Fruit fly (Drosophila melanogaster) whole organism, embryonic: ENCODE results near the gene Shc.

ENCODE experiments used
- Abd-B ChIP-seq: fragments of 200-800 bp; sonication (Bioruptor generic); optimal IDR thresholded peaks from 2 replicates; lab custom pipeline; 2018; ENCODE audit warnings: missing biosample characterization, mild to moderate bottlenecking, missing genetic modification characterization, moderate library complexity
- Aef1 ChIP-seq: fragments of 200-800 bp; sonication (Bioruptor generic); IDR thresholded peaks from 3 replicates; pipeline ENCODE4 v1.3.6; 2022; ENCODE audit warnings: missing biosample characterization, missing genetic modification characterization
- Awh ChIP-seq: fragments of 200-800 bp; sonication (Bioruptor generic); IDR thresholded peaks from 2 replicates; pipeline ENCODE4, ENCODE4 v1.3.6; 2022; ENCODE audit warnings: missing biosample characterization, missing genetic modification characterization
- Bteb2 ChIP-seq: fragments of 200-800 bp; sonication (Bioruptor generic); optimal IDR thresholded peaks from 2 replicates; lab custom pipeline; 2016; ENCODE audit warnings: missing biosample characterization, missing genetic modification characterization
- CG10209 ChIP-seq: fragments of 200-800 bp; sonication (Bioruptor generic); optimal IDR thresholded peaks from 3 replicates; lab custom pipeline; 2017; ENCODE audit warnings: missing biosample characterization, mild to moderate bottlenecking, missing genetic modification characterization, missing genetic modification reagents
- CG10321 ChIP-seq: fragments of 200-800 bp; sonication (Bioruptor generic); IDR thresholded peaks from 2 replicates; pipeline ENCODE4 v1.3.6; 2022; ENCODE audit warnings: missing biosample characterization, missing genetic modification characterization
- CG11504 ChIP-seq: fragments of 200-800 bp; sonication (Bioruptor generic); optimal IDR thresholded peaks from 3 replicates; lab custom pipeline; 2019; ENCODE audit warnings: missing biosample characterization, mild to moderate bottlenecking, missing genetic modification characterization, moderate library complexity
- CG11723 ChIP-seq: fragments of 200-800 bp; sonication (Bioruptor generic); optimal IDR thresholded peaks from 2 replicates; lab custom pipeline; 2017; ENCODE audit warnings: missing biosample characterization, mild to moderate bottlenecking, missing genetic modification characterization
- CG12071 ChIP-seq: fragments of 200-800 bp; sonication (Bioruptor generic); optimal IDR thresholded peaks from 3 replicates; lab custom pipeline; 2018; ENCODE audit warnings: missing biosample characterization, mild to moderate bottlenecking, missing genetic modification characterization
- CG12391 ChIP-seq: fragments of 200-800 bp; sonication (Bioruptor generic); optimal IDR thresholded peaks from 3 replicates; lab custom pipeline; 2018; ENCODE audit warnings: missing biosample characterization, mild to moderate bottlenecking, missing genetic modification characterization, moderate library complexity
- CG12942 ChIP-seq: fragments of 200-800 bp; sonication (Bioruptor generic); optimal IDR thresholded peaks from 3 replicates; lab custom pipeline; 2016; ENCODE audit warnings: missing biosample characterization, missing genetic modification characterization
- CG13424 ChIP-seq: fragments of 200-800 bp; sonication (Bioruptor generic); optimal IDR thresholded peaks from 2 replicates; lab custom pipeline; 2019; ENCODE audit warnings: missing biosample characterization, mild to moderate bottlenecking, missing genetic modification characterization, moderate library complexity
- CG14667 ChIP-seq: fragments of 200-800 bp; sonication (Bioruptor generic); IDR thresholded peaks from 2 replicates; pipeline ENCODE4 v1.3.6; 2022; ENCODE audit warnings: missing biosample characterization, missing genetic modification characterization
- CG1529 ChIP-seq: fragments of 200-800 bp; sonication (Bioruptor generic); optimal IDR thresholded peaks from 3 replicates; lab custom pipeline; 2018; ENCODE audit warnings: missing biosample characterization, missing genetic modification characterization
- CG16863 ChIP-seq: fragments of 200-800 bp; sonication (Bioruptor generic); optimal IDR thresholded peaks from 3 replicates; lab custom pipeline; 2016; ENCODE audit warnings: missing biosample characterization, missing genetic modification characterization
- CG17186 ChIP-seq: fragments of 200-800 bp; sonication (Bioruptor generic); optimal IDR thresholded peaks from 3 replicates; lab custom pipeline; 2017; ENCODE audit warnings: missing biosample characterization, missing genetic modification reagents, missing genetic modification characterization
- CG17361 ChIP-seq: fragments of 200-800 bp; sonication (Bioruptor generic); IDR thresholded peaks from 3 replicates; pipeline ENCODE4 v1.3.6; 2022; ENCODE audit warnings: missing biosample characterization, missing genetic modification characterization
- CG30403 ChIP-seq: fragments of 200-800 bp; sonication (Bioruptor generic); optimal IDR thresholded peaks from 3 replicates; lab custom pipeline; 2016; ENCODE audit warnings: missing biosample characterization, missing genetic modification characterization
- CG3163 ChIP-seq: fragments of 200-800 bp; sonication (Bioruptor generic); optimal IDR thresholded peaks from 3 replicates; lab custom pipeline; 2016; ENCODE audit warnings: missing biosample characterization, missing genetic modification characterization
- CG32767 ChIP-seq: fragments of 200-800 bp; sonication (Bioruptor generic); IDR thresholded peaks from 2 replicates; pipeline ENCODE4 v1.3.6; 2022; ENCODE audit warnings: missing biosample characterization, missing genetic modification characterization
- CG7271 ChIP-seq: fragments of 200-800 bp; sonication (Bioruptor generic); optimal IDR thresholded peaks from 2 replicates; lab custom pipeline; 2018; ENCODE audit warnings: missing biosample characterization, mild to moderate bottlenecking, missing genetic modification characterization, moderate library complexity
- CG8765 ChIP-seq: fragments of 200-800 bp; sonication (Bioruptor generic); IDR thresholded peaks from 2 replicates; pipeline ENCODE4 v1.3.6; 2022; ENCODE audit warnings: missing biosample characterization, missing genetic modification characterization
- Camta ChIP-seq: fragments of 200-800 bp; sonication (Bioruptor generic); optimal IDR thresholded peaks from 2 replicates; lab custom pipeline; 2016; ENCODE audit warnings: missing biosample characterization, missing genetic modification characterization
- Dad ChIP-seq: fragments of 200-800 bp; sonication (Bioruptor generic); optimal IDR thresholded peaks from 3 replicates; lab custom pipeline; 2016; ENCODE audit warnings: missing biosample characterization, missing genetic modification characterization
- Doc3 ChIP-seq: fragments of 200-800 bp; sonication (Bioruptor generic); IDR thresholded peaks from 3 replicates; pipeline ENCODE4 v1.3.6; 2022; ENCODE audit warnings: missing biosample characterization, missing genetic modification characterization; ENCODE audit not compliant: partially characterized antibody
- Fer1 ChIP-seq: fragments of 200-800 bp; sonication (Bioruptor generic); optimal IDR thresholded peaks from 2 replicates; lab custom pipeline; 2017; ENCODE audit warnings: missing biosample characterization, mild to moderate bottlenecking, missing genetic modification characterization
- Gsc ChIP-seq: fragments of 200-800 bp; sonication (Bioruptor generic); IDR thresholded peaks from 2 replicates; pipeline ENCODE4 v1.3.6; 2022; ENCODE audit warnings: missing biosample characterization, missing genetic modification characterization
- HHEX ChIP-seq: fragments of 200-800 bp; sonication (Bioruptor generic); optimal IDR thresholded peaks from 3 replicates; lab custom pipeline; 2017; ENCODE audit warnings: missing biosample characterization, mild to moderate bottlenecking, missing genetic modification characterization, missing genetic modification reagents
- Jarid2 ChIP-seq: fragments of 200-800 bp; sonication (Bioruptor generic); optimal IDR thresholded peaks from 3 replicates; lab custom pipeline; 2017; ENCODE audit warnings: mild to moderate bottlenecking, missing biosample characterization, missing genetic modification reagents, missing genetic modification characterization
- Med ChIP-seq: fragments of 200-800 bp; sonication (Bioruptor generic); peaks from one replicate; lab custom pipeline; 2016; ENCODE audit warnings: missing biosample characterization, missing genetic modification characterization, mild to moderate bottlenecking, inconsistent platforms, moderate library complexity
- NC2β ChIP-seq: fragments of 200-800 bp; sonication (Bioruptor generic); optimal IDR thresholded peaks from 2 replicates; lab custom pipeline; 2016; ENCODE audit warnings: missing biosample characterization, missing genetic modification characterization
- TFAM ChIP-seq: fragments of 200-800 bp; sonication (Bioruptor generic); optimal IDR thresholded peaks from 2 replicates; lab custom pipeline; 2017; ENCODE audit warnings: missing biosample characterization, missing genetic modification characterization, inconsistent platforms
- bigmax ChIP-seq: fragments of 200-800 bp; sonication (Bioruptor generic); optimal IDR thresholded peaks from 2 replicates; lab custom pipeline; 2018; ENCODE audit warnings: missing biosample characterization, mild to moderate bottlenecking, missing genetic modification characterization
- cato ChIP-seq: fragments of 200-800 bp; sonication (Bioruptor generic); optimal IDR thresholded peaks from 2 replicates; lab custom pipeline; 2016; ENCODE audit warnings: missing biosample characterization, missing genetic modification characterization, borderline replicate concordance
- cwo ChIP-seq: fragments of 200-800 bp; sonication (Bioruptor generic); optimal IDR thresholded peaks from 3 replicates; lab custom pipeline; 2017; ENCODE audit warnings: missing biosample characterization, missing genetic modification characterization, mild to moderate bottlenecking, moderate library complexity, missing genetic modification reagents
- da ChIP-seq: fragments of 200-800 bp; sonication (Bioruptor generic); optimal IDR thresholded peaks from 2 replicates; lab custom pipeline; 2016; ENCODE audit warnings: missing biosample characterization, missing genetic modification characterization
- dan ChIP-seq: fragments of 200-800 bp; sonication (Bioruptor generic); IDR thresholded peaks from 2 replicates; pipeline ENCODE4 v1.3.6; 2022; ENCODE audit warnings: missing biosample characterization, missing genetic modification characterization
- fd3F ChIP-seq: fragments of 200-800 bp; sonication (Bioruptor generic); optimal IDR thresholded peaks from 2 replicates; lab custom pipeline; 2018; ENCODE audit warnings: missing biosample characterization, mild to moderate bottlenecking, missing genetic modification characterization, moderate library complexity
- gcm2 ChIP-seq: fragments of 200-800 bp; sonication (Bioruptor generic); optimal IDR thresholded peaks from 2 replicates; lab custom pipeline; 2016; ENCODE audit warnings: missing biosample characterization, missing genetic modification characterization
- gem ChIP-seq: fragments of 200-800 bp; sonication (Bioruptor generic); optimal IDR thresholded peaks from 2 replicates; lab custom pipeline; 2019; ENCODE audit warnings: missing biosample characterization, mild to moderate bottlenecking, missing genetic modification characterization, moderate library complexity
- ham ChIP-seq: fragments of 200-800 bp; sonication (Bioruptor generic); IDR thresholded peaks from 2 replicates; pipeline ENCODE4 v1.3.6; 2022; ENCODE audit warnings: missing biosample characterization, missing genetic modification characterization
- jing ChIP-seq: fragments of 200-800 bp; sonication (Bioruptor generic); optimal IDR thresholded peaks from 2 replicates; lab custom pipeline; 2018; ENCODE audit warnings: missing biosample characterization, mild to moderate bottlenecking, missing genetic modification characterization
- onecut ChIP-seq: fragments of 200-800 bp; sonication (Bioruptor generic); IDR thresholded peaks from 2 replicates; pipeline ENCODE4 v1.3.6; 2022; ENCODE audit warnings: missing biosample characterization, missing genetic modification characterization
- otp ChIP-seq: fragments of 200-800 bp; sonication (Bioruptor generic); IDR thresholded peaks from 3 replicates; pipeline ENCODE4, ENCODE4 v1.3.6; 2022; ENCODE audit warnings: missing biosample characterization, missing genetic modification characterization
- peb ChIP-seq: fragments of 200-800 bp; sonication (Bioruptor generic); IDR thresholded peaks from 2 replicates; pipeline ENCODE4 v1.3.6; 2022; ENCODE audit warnings: missing biosample characterization, missing genetic modification characterization
- pita ChIP-seq: fragments of 200-800 bp; sonication (Bioruptor generic); optimal IDR thresholded peaks from 2 replicates; lab custom pipeline; 2017; ENCODE audit warnings: missing biosample characterization, mild to moderate bottlenecking, missing genetic modification characterization
- psq ChIP-seq: fragments of 200-800 bp; sonication (Bioruptor generic); optimal IDR thresholded peaks from 2 replicates; lab custom pipeline; 2017; ENCODE audit warnings: missing biosample characterization, missing genetic modification characterization
- row ChIP-seq: fragments of 200-800 bp; sonication (Bioruptor generic); IDR thresholded peaks from 3 replicates; pipeline ENCODE4 v1.3.6; 2022; ENCODE audit warnings: missing biosample characterization, missing genetic modification characterization
- schlank ChIP-seq: fragments of 200-800 bp; sonication (Bioruptor generic); optimal IDR thresholded peaks from 2 replicates; lab custom pipeline; 2018; ENCODE audit warnings: missing biosample characterization, mild to moderate bottlenecking, missing genetic modification characterization
- tll ChIP-seq, 2 experiments: fragments of 200-800 bp in 1 of 2; fragments of >200 bp in 1 of 2; sonication (Bioruptor generic) in 1 of 2; optimal IDR thresholded peaks; 2 replicates each; lab custom pipeline; 2017 to 2019; ENCODE audit warnings: missing biosample characterization in 2 of 2, missing genetic modification characterization in 2 of 2, mild to moderate bottlenecking in 1 of 2, moderate library complexity in 1 of 2
- zfh2 ChIP-seq: fragments of 200-800 bp; sonication (Bioruptor generic); optimal IDR thresholded peaks from 2 replicates; lab custom pipeline; 2016; ENCODE audit warnings: missing biosample characterization, missing genetic modification characterization

Shc gene

DNA sequence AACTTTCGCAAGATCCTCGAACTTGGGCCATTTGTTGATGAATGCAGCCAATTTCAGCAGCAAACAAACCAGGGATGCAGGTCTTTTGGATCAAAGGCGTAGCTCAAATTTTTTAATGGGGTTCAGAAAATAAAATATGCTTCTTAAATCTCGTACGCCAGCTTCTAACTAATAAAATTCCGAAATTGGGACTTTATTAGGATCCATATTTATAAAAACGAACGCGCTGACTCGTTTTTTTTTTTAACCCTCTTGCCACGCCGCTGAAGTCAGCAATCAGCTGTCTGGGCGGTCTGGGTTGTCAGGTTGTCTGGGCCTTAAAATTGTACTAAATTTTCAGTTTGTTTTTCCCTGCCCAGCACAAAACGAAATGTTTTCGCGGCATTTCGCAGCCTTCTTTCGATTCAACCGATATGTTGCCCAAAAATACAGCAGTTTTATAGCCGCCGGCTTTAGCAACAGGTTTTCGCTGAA lies 30.8 kb downstream of the Shc start, which contains the start of gene CG3437:
CG3437 (minus strand) TSS at position 51 of the 474 bp plus-strand sequence.
- TF ChIP-seq fd3F (GFP tag; lab: Kevin White, UChicago) (peak; percentile 98), pita (GFP tag; lab: Kevin White, UChicago) (no peak), Jarid2 (peak; percentile 99), CG12071 (GFP tag; lab: Kevin White, UChicago) (peak; percentile 99), CG10321 (GFP tag; lab: Robert Waterston, UW) (peak; percentile 87), gem (tag; lab: Kevin White, UChicago) (peak; percentile 99), CG10209 (GFP tag; lab: Kevin White, UChicago) (peak; percentile 99), CG11723 (peak; percentile 97), Dad (GFP tag; lab: Kevin White, UChicago) (peak; percentile 99), cato (GFP tag; lab: Kevin White, UChicago) (peak; percentile 97), TFAM (GFP tag; lab: Kevin White, UChicago) (peak; percentile 94), CG30403 (GFP tag; lab: Kevin White, UChicago) (peak; percentile 99), HHEX (GFP tag; lab: Kevin White, UChicago) (peak; percentile 99), CG32767 (GFP tag; lab: Robert Waterston, UW) (peak; percentile 98), CG11504 (tag; lab: Kevin White, UChicago) (peak; percentile 98), CG16863 (peak; percentile 99), Med (peak; percentile 100), tll (GFP tag; optimal IDR thresholded peaks at IDR 0.05; lab: Kevin White, UChicago) (peak in 1 of 2 experiments; percentile 84), onecut (GFP tag; lab: Robert Waterston, UW) (peak; percentile 98), NC2β (GFP tag; lab: Kevin White, UChicago) (peak; percentile 97), dan (GFP tag; lab: Robert Waterston, UW) (peak; percentile 98), bigmax (GFP tag; lab: Kevin White, UChicago) (peak; percentile 77), da (peak; percentile 95), Aef1 (peak; percentile 99), CG3163 (peak; percentile 91), zfh2 (peak; percentile 99), CG17361 (GFP tag; lab: Robert Waterston, UW) (peak; percentile 99), otp (GFP tag; lab: Robert Waterston, UW) (peak; percentile 99), Abd-B (peak; percentile 99), CG17186 (GFP tag; lab: Kevin White, UChicago) (peak; percentile 95), Camta (GFP tag; lab: Kevin White, UChicago) (peak; percentile 97), CG7271 (tag; lab: Kevin White, UChicago) (peak; percentile 98), CG13424 (tag; lab: Kevin White, UChicago) (peak; percentile 99), schlank (tag; lab: Kevin White, UChicago) (peak; percentile 96), row (GFP tag; lab: Robert Waterston, UW) (peak; percentile 100), Awh (GFP tag; lab: Robert Waterston, UW) (peak; percentile 99), Bteb2 (peak; percentile 98), CG14667 (GFP tag; lab: Robert Waterston, UW) (peak; percentile 99), CG8765 (GFP tag; lab: Robert Waterston, UW) (peak; percentile 99), Fer1 (GFP tag; lab: Kevin White, UChicago) (peak; percentile 99), CG12942 (GFP tag; lab: Kevin White, UChicago) (peak; percentile 98), peb (GFP tag; lab: Robert Waterston, UW) (peak; percentile 98), ham (peak; percentile 97), Gsc (GFP tag; lab: Robert Waterston, UW) (peak; percentile 99), jing (GFP tag; lab: Kevin White, UChicago) (peak; percentile 97), gcm2 (peak; percentile 97), Doc3 (GFP tag; lab: Robert Waterston, UW) (no peak), CG12391 (tag; lab: Kevin White, UChicago) (peak; percentile 98), cwo (peak; percentile 97), psq (GFP tag; lab: Kevin White, UChicago) (peak; percentile 90), CG1529 (GFP tag; lab: Kevin White, UChicago) (peak; percentile 97)
